Fruit fly (Drosophila melanogaster): ENCODE data around the gene Adss.

Adss gene

DNA sequence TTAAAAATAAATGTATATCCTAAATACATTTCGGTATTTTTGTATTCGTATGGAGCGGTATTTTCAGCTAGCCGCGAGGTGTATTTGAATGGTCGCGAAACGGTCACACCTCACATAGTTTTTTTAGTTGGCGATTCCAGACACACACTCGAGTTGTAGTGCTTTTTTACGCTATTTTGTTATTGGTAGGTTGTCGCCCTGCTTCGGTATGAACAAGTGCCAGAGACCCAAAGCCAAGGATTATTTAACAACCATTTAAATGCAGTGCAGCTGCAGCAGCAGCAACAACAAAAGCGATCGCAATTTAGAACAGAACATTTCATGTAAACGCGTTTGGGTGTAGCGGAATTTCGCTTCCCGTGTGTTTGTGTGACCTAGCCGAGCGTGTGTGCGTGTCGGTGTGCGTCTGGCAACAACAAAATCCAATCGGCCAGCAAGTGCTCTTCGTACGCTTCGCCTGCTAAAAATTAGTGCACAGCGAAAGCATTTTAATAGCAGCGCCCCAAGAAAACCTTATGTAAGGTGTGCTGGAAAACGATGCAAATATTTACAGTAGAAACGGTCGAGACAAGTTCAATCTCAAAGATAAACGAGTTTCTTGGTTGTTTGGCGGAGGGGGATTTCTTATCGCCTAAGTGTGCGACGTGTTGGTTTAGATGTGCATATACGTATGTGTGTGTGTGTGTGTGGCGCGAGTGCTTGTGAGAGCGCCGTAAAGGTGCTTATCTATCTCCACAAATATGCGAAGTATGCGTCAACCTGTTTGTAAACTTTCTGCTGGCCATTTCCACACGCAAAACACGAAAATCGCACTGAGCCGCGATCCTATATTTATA is 2.5 kb upstream of the Adss start, which contains the start of gene Synd (continued):
- TF ChIP-seq CG7839 (tag; optimal IDR thresholded peaks at IDR 0.05) (no peak), chif (GFP tag; optimal IDR thresholded peaks at IDR 0.05) (no peak), CG16863 (GFP tag; optimal IDR thresholded peaks at IDR 0.05) (no peak), CG42726 (GFP tag; IDR thresholded peaks at IDR 0.05; ENCODE audit: partially characterized antibody) (no peak), Hr51 (GFP tag; optimal IDR thresholded peaks at IDR 0.05) (peak in 1 of 2 experiments; percentile 9), Mes4 (GFP tag; optimal IDR thresholded peaks at IDR 0.05) (no peak), CG13624 (GFP tag; optimal IDR thresholded peaks at IDR 0.05) (peak; percentile 24), CG2129 (GFP tag; IDR thresholded peaks at IDR 0.05; ENCODE audit: partially characterized antibody) (no peak), CG1529 (GFP tag; optimal IDR thresholded peaks at IDR 0.05) (no peak), Hr39 (optimal IDR thresholded peaks at IDR 0.05) (no peak), klu (GFP tag; IDR thresholded peaks at IDR 0.05) (no peak), CG8290 (GFP tag; optimal IDR thresholded peaks at IDR 0.05) (no peak), CG8290 (tag; optimal IDR thresholded peaks at IDR 0.05) (peak in 1 of 2 experiments; percentile 32), danr (GFP tag; IDR thresholded peaks at IDR 0.05) (no peak), CG10321 (GFP tag; IDR thresholded peaks at IDR 0.05) (no peak), CG7786 (GFP tag; optimal IDR thresholded peaks at IDR 0.05) (no peak), unc-4 (GFP tag; IDR thresholded peaks at IDR 0.05; ENCODE audit: partially characterized antibody) (peak; percentile 49; the same call in 1 of the 2 replicates), yki (optimal IDR thresholded peaks at IDR 0.05) (no peak), Xrp1 (GFP tag; IDR thresholded peaks at IDR 0.05) (no peak), CG3163 (GFP tag; optimal IDR thresholded peaks at IDR 0.05) (peak; percentile 15), CG32772 (GFP tag; IDR thresholded peaks at IDR 0.05) (peak; percentile 41; the same call in 1 of the 2 replicates), jing (GFP tag; optimal IDR thresholded peaks at IDR 0.05) (no peak), CG13296 (GFP tag; optimal IDR thresholded peaks at IDR 0.05) (peak; percentile 62), CG10147 (GFP tag; optimal IDR thresholded peaks at IDR 0.05) (peak; percentile 54), CG34376 (GFP tag; optimal IDR thresholded peaks at IDR 0.05) (peak; percentile 82), lov (optimal IDR thresholded peaks at IDR 0.05) (no peak), lov (GFP tag; IDR thresholded peaks at IDR 0.05) (no peak), Dad (GFP tag; optimal IDR thresholded peaks at IDR 0.05) (no peak), CG4328 (GFP tag; optimal IDR thresholded peaks at IDR 0.05) (no peak), jigr1 (GFP tag; IDR thresholded peaks at IDR 0.05) (no peak), CG10462 (GFP tag; optimal IDR thresholded peaks at IDR 0.05) (no peak), ems (GFP tag; optimal IDR thresholded peaks at IDR 0.05) (no peak), nerfin-1 (tag; optimal IDR thresholded peaks at IDR 0.05) (peak; percentile 99), CG12155 (GFP tag; optimal IDR thresholded peaks at IDR 0.05) (no peak), ab (GFP tag; optimal IDR thresholded peaks at IDR 0.05) (no peak), row (GFP tag; IDR thresholded peaks at IDR 0.05) (peak; percentile 46; the same call in 2 of the 3 replicates), ci (GFP tag; IDR thresholded peaks at IDR 0.05) (0 out of 3 replicates have a peak, but pooled peaks have one; percentile 40), CG5180 (GFP tag; optimal IDR thresholded peaks at IDR 0.05) (peak; percentile 34), Ets65A (GFP tag) (no peak), CG7963 (GFP tag; IDR thresholded peaks at IDR 0.05; ENCODE audit: partially characterized antibody) (no peak), run (tag; optimal IDR thresholded peaks at IDR 0.05) (peak; percentile 14), CG18619 (GFP tag; optimal IDR thresholded peaks at IDR 0.05) (no peak), Doc3 (GFP tag; IDR thresholded peaks at IDR 0.05; ENCODE audit: partially characterized antibody) (no peak), Antp (GFP tag; optimal IDR thresholded peaks at IDR 0.05) (no peak), Mad (GFP tag; optimal IDR thresholded peaks at IDR 0.05) (no peak), Hmx (GFP tag; optimal IDR thresholded peaks at IDR 0.05) (no peak), CG4282 (GFP tag; optimal IDR thresholded peaks at IDR 0.05) (peak; percentile 17), bbx (GFP tag; IDR thresholded peaks at IDR 0.05; ENCODE audit: partially characterized antibody) (no peak), CG4707 (GFP tag; optimal IDR thresholded peaks at IDR 0.05) (no peak), crol (GFP tag; IDR thresholded peaks at IDR 0.05) (0 out of 2 replicates have a peak, but pooled peaks have one; percentile 26)
